Fruit fly (Drosophila melanogaster) whole organism: ENCODE data around the gene Nepl13.

Experiments
- CG8478 ChIP-seq: fragments of >200 bp; optimal IDR thresholded peaks from 2 replicates; lab custom pipeline; 2018; ENCODE audit warnings: inconsistent platforms
- Dll ChIP-seq: fragments of >200 bp; optimal IDR thresholded peaks from 2 replicates; lab custom pipeline; 2017
- EcR ChIP-seq, 2 experiments: fragments of >200 bp; optimal IDR thresholded peaks; 2 replicates each; lab custom pipeline; 2017; ENCODE audit warnings: missing biosample characterization in 2 of 2, missing genetic modification characterization in 2 of 2, missing genetic modification reagents in 2 of 2
- pan ChIP-seq: fragments of >200 bp; optimal IDR thresholded peaks from 2 replicates; lab custom pipeline; 2017
- psq ChIP-seq: fragments of >200 bp; optimal IDR thresholded peaks from 2 replicates; lab custom pipeline; 2017
- usp ChIP-seq: fragments of >200 bp; optimal IDR thresholded peaks from 2 replicates; lab custom pipeline; 2017; ENCODE audit warnings: missing biosample characterization, missing genetic modification characterization, mixed read lengths

Nepl13 gene

dm6 chr3R:22726771-22727455, 34.0 kb downstream of the Nepl13 start, which contains the start of gene CG45049:
CG45049 (plus strand) TSS chr3R:22726967.
- no peak for TF ChIP-seq Dll (lab: Kevin White, UChicago)
- TF ChIP-seq CG8478 (lab: Kevin White, UChicago): no peak
- TF ChIP-seq psq (lab: Kevin White, UChicago): no peak
- no peak for TF ChIP-seq usp (GFP tag; lab: Kevin White, UChicago)
- TF ChIP-seq pan: no peak
- TF ChIP-seq EcR (GFP tag; optimal IDR thresholded peaks at IDR 0.05; lab: Kevin White, UChicago): no peak

dm6 chr3R:22726031-22726770, 34.7 kb downstream of the Nepl13 start, which contains the start of gene RNF220:
RNF220 (minus strand) TSS chr3R:22726414.
- TF ChIP-seq EcR (GFP tag; optimal IDR thresholded peaks at IDR 0.05; lab: Kevin White, UChicago): no peak
- TF ChIP-seq CG8478 (lab: Kevin White, UChicago): no peak
- TF ChIP-seq psq (lab: Kevin White, UChicago): no peak
- no peak for TF ChIP-seq usp (GFP tag; lab: Kevin White, UChicago)
- TF ChIP-seq pan: no peak
- TF ChIP-seq Dll (lab: Kevin White, UChicago): no peak

dm6 chr3R:22724149-22724973, 36.5 kb downstream of the Nepl13 start, which contains the start of gene Irp-1A:
Irp-1A (minus strand) TSS chr3R:22724587.
- TF ChIP-seq pan (no peak), usp (GFP tag; lab: Kevin White, UChicago) (no peak), CG8478 (lab: Kevin White, UChicago) (no peak), psq (lab: Kevin White, UChicago) (no peak), EcR (GFP tag; optimal IDR thresholded peaks at IDR 0.05; lab: Kevin White, UChicago) (no peak), Dll (lab: Kevin White, UChicago) (no peak)

dm6 chr3R:22720808-22721306, 40.0 kb downstream of the Nepl13 start, which contains the start of gene wge:
wge (minus strand) TSS chr3R:22721150.
- TF ChIP-seq pan (no peak), EcR (GFP tag; optimal IDR thresholded peaks at IDR 0.05; lab: Kevin White, UChicago) (no peak), usp (GFP tag; lab: Kevin White, UChicago) (no peak), psq (lab: Kevin White, UChicago) (no peak), CG8478 (lab: Kevin White, UChicago) (no peak), Dll (lab: Kevin White, UChicago) (no peak)

- TF ChIP-seq psq (lab: Kevin White, UChicago) (no peak), CG8478 (lab: Kevin White, UChicago) (no peak), EcR (GFP tag; optimal IDR thresholded peaks at IDR 0.05; lab: Kevin White, UChicago) (no peak), Dll (lab: Kevin White, UChicago) (no peak), pan (no peak), usp (GFP tag; lab: Kevin White, UChicago) (no peak)
These were observed 41.3 kb downstream of the Nepl13 start for dm6 chr3R:22719607-22719949.

- TF ChIP-seq EcR (GFP tag; optimal IDR thresholded peaks at IDR 0.05; lab: Kevin White, UChicago): no peak
- TF ChIP-seq CG8478 (lab: Kevin White, UChicago): no peak
- no peak for TF ChIP-seq Dll (lab: Kevin White, UChicago)
- TF ChIP-seq usp (GFP tag; lab: Kevin White, UChicago): no peak
- TF ChIP-seq pan: no peak
These were observed 41.8 kb downstream of the Nepl13 start for dm6 chr3R:22718937-22719606.

dm6 chr3R:22718401-22718800, 42.5 kb downstream of the Nepl13 start:
- TF ChIP-seq usp (GFP tag; lab: Kevin White, UChicago): no peak
- no peak for TF ChIP-seq Dll (lab: Kevin White, UChicago)

dm6 chr3R:22717863-22718262, 43.0 kb downstream of the Nepl13 start:
- TF ChIP-seq Dll (lab: Kevin White, UChicago) (no peak), usp (GFP tag; lab: Kevin White, UChicago) (no peak)

- TF ChIP-seq EcR (GFP tag; optimal IDR thresholded peaks at IDR 0.05; lab: Kevin White, UChicago) (no peak), pan (no peak), psq (lab: Kevin White, UChicago) (no peak), Dll (lab: Kevin White, UChicago) (no peak), CG8478 (lab: Kevin White, UChicago) (no peak), usp (GFP tag; lab: Kevin White, UChicago) (no peak)
These were observed 50.2 kb downstream of the Nepl13 start, which contains the start of gene CG4907 for dm6 chr3R:22710662-22711061. CG4907 (minus strand) TSS chr3R:22710762.
